Worm (Caenorhabditis elegans) whole organism, early embryonic: ENCODE results near the gene zip-5.

ENCODE experiments used
- F13C5.2 ChIP-seq: sonication (generic microtip); optimal IDR thresholded peaks from 2 replicates; lab custom pipeline; 2017; ENCODE audit warnings: mild to moderate bottlenecking, missing genetic modification characterization, inconsistent platforms, missing compliant biosample characterization
- ama-1 ChIP-seq: fragments of 150-350 bp; optimal IDR thresholded peaks from 2 replicates; lab custom pipeline; 2014
- ceh-36 ChIP-seq: sonication (generic microtip); optimal IDR thresholded peaks from 2 replicates; lab custom pipeline; 2016; ENCODE audit warnings: missing genetic modification characterization, inconsistent platforms, missing compliant biosample characterization
- flt-1 ChIP-seq: fragments of 200-800 bp; sonication (Bioruptor generic); IDR thresholded peaks from 2 replicates; pipeline ENCODE4 v1.3.6; 2022; ENCODE audit warnings: missing genetic modification characterization, missing compliant biosample characterization

DNA sequence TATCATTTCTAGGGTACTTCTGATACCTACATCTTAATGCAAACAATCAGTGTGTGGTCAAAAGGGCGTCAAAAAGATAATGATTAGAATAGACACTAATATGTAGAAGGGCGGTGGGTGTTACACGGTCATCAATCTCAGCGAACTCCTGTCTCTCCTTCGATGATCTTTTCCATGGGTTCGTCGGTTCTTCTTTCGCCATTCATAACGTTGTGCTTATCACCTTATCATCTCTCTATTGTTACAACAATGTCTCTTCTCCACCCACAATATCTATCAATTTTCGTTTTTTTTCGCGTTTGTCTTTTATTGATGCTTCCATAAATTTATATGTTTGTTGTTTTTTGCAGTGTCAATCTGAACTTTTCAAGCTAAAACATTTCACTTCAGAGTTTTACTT, 37.1 kb downstream of the zip-5 start, which contains the start of gene ceh-79:
- TF ChIP-seq F13C5.2 (tag; lab: Kevin White, UChicago) = no peak
- no peak for TF ChIP-seq ama-1 (lab: Kevin White, UChicago)
- no peak for TF ChIP-seq flt-1
- no peak for TF ChIP-seq ceh-36
